Worm (Caenorhabditis elegans) whole organism, L4 larva: ENCODE measurements around the gene M02B1.3.

Experiments
- D1046.2 ChIP-seq: fragments of 200-800 bp; sonication (Bioruptor generic); IDR thresholded peaks from 2 replicates; pipeline ENCODE4 v1.3.6; 2022; ENCODE audit warnings: missing genetic modification characterization, missing compliant biosample characterization
- Y5F2A.4 ChIP-seq: fragments of 200-800 bp; sonication (Bioruptor generic); optimal IDR thresholded peaks from 2 replicates; lab custom pipeline; 2018; ENCODE audit warnings: mild to moderate bottlenecking, missing genetic modification characterization, missing compliant biosample characterization
- dpl-1 ChIP-seq: fragments of 150-350 bp; optimal IDR thresholded peaks from 2 replicates; lab custom pipeline; 2014; ENCODE audit warnings: missing biosample characterization, missing genetic modification reagents, missing genetic modification characterization
- fos-1 ChIP-seq: fragments of 150-350 bp; optimal IDR thresholded peaks from 2 replicates; lab custom pipeline; 2014; ENCODE audit warnings: missing biosample characterization, missing genetic modification characterization
- hlh-30 ChIP-seq: sonication (generic microtip); optimal IDR thresholded peaks from 2 replicates; lab custom pipeline; 2017; ENCODE audit warnings: antibody characterized with exemption, mild to moderate bottlenecking, missing genetic modification characterization, missing compliant biosample characterization; ENCODE audit not compliant: insufficient read depth
- lin-1 ChIP-seq: fragments of 200-800 bp; sonication (Bioruptor generic); IDR thresholded peaks from 2 replicates; pipeline ENCODE4 v1.3.6; 2022; ENCODE audit warnings: missing genetic modification reagents, missing genetic modification characterization, missing compliant biosample characterization
- lin-39 ChIP-seq: fragments of 150-350 bp; optimal IDR thresholded peaks from 2 replicates; lab custom pipeline; 2014; ENCODE audit warnings: missing biosample characterization, missing genetic modification reagents, missing genetic modification characterization
- madf-9 ChIP-seq: fragments of 200-800 bp; sonication (Bioruptor generic); conservative IDR thresholded peaks from 2 replicates; pipeline ENCODE4 v1.3.6; 2022; ENCODE audit warnings: missing genetic modification reagents, missing genetic modification characterization, missing compliant biosample characterization
- nhr-11 ChIP-seq: fragments of 150-350 bp; optimal IDR thresholded peaks from 2 replicates; lab custom pipeline; 2014; ENCODE audit warnings: missing biosample characterization, missing genetic modification characterization
- nhr-6 ChIP-seq: fragments of 150-350 bp; optimal IDR thresholded peaks from 2 replicates; lab custom pipeline; 2014; ENCODE audit warnings: missing biosample characterization, missing genetic modification characterization
- nhr-76 ChIP-seq: fragments of 150-350 bp; optimal IDR thresholded peaks from 2 replicates; lab custom pipeline; 2014; ENCODE audit warnings: missing biosample characterization, missing genetic modification characterization
- skn-1 ChIP-seq: fragments of 150-350 bp; optimal IDR thresholded peaks from 2 replicates; lab custom pipeline; 2014; ENCODE audit warnings: missing biosample characterization, missing genetic modification characterization
- snpc-4 ChIP-seq: fragments of 150-350 bp; optimal IDR thresholded peaks from 2 replicates; lab custom pipeline; 2014; ENCODE audit warnings: missing biosample characterization, missing genetic modification characterization
- ztf-7 ChIP-seq: fragments of 150-350 bp; optimal IDR thresholded peaks from 2 replicates; lab custom pipeline; 2014; ENCODE audit warnings: missing biosample characterization, missing genetic modification characterization

ce11 chrIV:12813822-12814221 is 22.5 kb upstream of the M02B1.3 start:
- no peak for TF ChIP-seq Y5F2A.4 (GFP tag; lab: Kevin White, UChicago)
- TF ChIP-seq nhr-11: no peak
- TF ChIP-seq fos-1 (tag; lab: Kevin White, UChicago): no peak
- TF ChIP-seq hlh-30: no peak
- TF ChIP-seq nhr-76: no peak
- TF ChIP-seq ztf-7 (tag; lab: Kevin White, UChicago): no peak
- TF ChIP-seq dpl-1 (GFP tag; lab: Kevin White, UChicago): no peak
- TF ChIP-seq D1046.2: no peak
- TF ChIP-seq madf-9 (GFP tag; lab: Robert Waterston, UW): no peak
- TF ChIP-seq lin-39 (tag; lab: Kevin White, UChicago): no peak
- no peak for TF ChIP-seq skn-1
- no peak for TF ChIP-seq snpc-4
- no peak for TF ChIP-seq nhr-6 (tag; lab: Kevin White, UChicago)
- no peak for TF ChIP-seq lin-1 (GFP tag; lab: Robert Waterston, UW)
